Worm (Caenorhabditis elegans) whole organism, early embryonic: ENCODE results near the gene ZK250.2.
"Not testable (repeated sequence)": the region's sequence is repeated elsewhere in the genome, so short reads cannot be mapped to it uniquely, and the experiment has no call there.

Source experiments
- B0310.2 ChIP-seq: sonication (generic microtip); optimal IDR thresholded peaks from 2 replicates; lab custom pipeline; 2016; ENCODE audit warnings: mild to moderate bottlenecking, missing genetic modification characterization, missing compliant biosample characterization
- F13C5.2 ChIP-seq: sonication (generic microtip); optimal IDR thresholded peaks from 2 replicates; lab custom pipeline; 2017; ENCODE audit warnings: mild to moderate bottlenecking, missing genetic modification characterization, inconsistent platforms, missing compliant biosample characterization
- aly-1 ChIP-seq: sonication (generic microtip); optimal IDR thresholded peaks from 2 replicates; lab custom pipeline; 2016; ENCODE audit warnings: missing genetic modification characterization, missing compliant biosample characterization
- ama-1 ChIP-seq: fragments of 150-350 bp; optimal IDR thresholded peaks from 2 replicates; lab custom pipeline; 2014
- ceh-13 ChIP-seq: fragments of 200-800 bp; sonication (Bioruptor generic); optimal IDR thresholded peaks from 2 replicates; lab custom pipeline; 2018; ENCODE audit warnings: mild to moderate bottlenecking, missing genetic modification characterization, missing compliant biosample characterization
- ceh-36 ChIP-seq: sonication (generic microtip); optimal IDR thresholded peaks from 2 replicates; lab custom pipeline; 2016; ENCODE audit warnings: missing genetic modification characterization, inconsistent platforms, missing compliant biosample characterization
- ets-7 ChIP-seq: sonication (generic microtip); optimal IDR thresholded peaks from 2 replicates; lab custom pipeline; 2016; ENCODE audit warnings: missing genotype, missing genetic modification characterization, missing compliant biosample characterization
- flt-1 ChIP-seq: fragments of 200-800 bp; sonication (Bioruptor generic); IDR thresholded peaks from 2 replicates; pipeline ENCODE4 v1.3.6; 2022; ENCODE audit warnings: missing genetic modification characterization, missing compliant biosample characterization
- hmbx-1 ChIP-seq: sonication (generic microtip); optimal IDR thresholded peaks from 2 replicates; lab custom pipeline; 2016; ENCODE audit warnings: mild to moderate bottlenecking, missing genetic modification characterization, missing compliant biosample characterization
- hmg-4 ChIP-seq: fragments of 200-800 bp; sonication (Bioruptor generic); optimal IDR thresholded peaks from 2 replicates; lab custom pipeline; 2018; ENCODE audit warnings: mild to moderate bottlenecking, missing genetic modification characterization, missing compliant biosample characterization
- hnd-1 ChIP-seq: sonication (generic microtip); optimal IDR thresholded peaks from 2 replicates; lab custom pipeline; 2016; ENCODE audit warnings: missing genetic modification characterization, missing compliant biosample characterization
- pes-1 ChIP-seq: fragments of 200-800 bp; sonication (Bioruptor generic); IDR thresholded peaks from 2 replicates; pipeline ENCODE4 v1.3.6; 2022; ENCODE audit warnings: missing genetic modification reagents, missing genetic modification characterization, missing compliant biosample characterization
- scrt-1 ChIP-seq: fragments of 200-800 bp; sonication (Bioruptor generic); IDR thresholded peaks from 2 replicates; pipeline ENCODE4 v1.3.6; 2022; ENCODE audit warnings: missing genetic modification characterization, missing compliant biosample characterization
- sea-1 ChIP-seq: fragments of 200-800 bp; sonication (Bioruptor generic); conservative IDR thresholded peaks from 2 replicates; pipeline ENCODE4 v1.3.6; 2022; ENCODE audit warnings: missing genetic modification characterization, missing compliant biosample characterization
- tbx-11 ChIP-seq: fragments of 200-800 bp; sonication (Bioruptor generic); IDR thresholded peaks from 2 replicates; pipeline ENCODE4 v1.3.6; 2022; ENCODE audit warnings: missing genetic modification characterization, missing compliant biosample characterization
- tbx-37 ChIP-seq: fragments of 200-800 bp; sonication (Bioruptor generic); conservative IDR thresholded peaks from 2 replicates; pipeline ENCODE4 v1.3.6; 2022; ENCODE audit warnings: missing genetic modification reagents, missing genetic modification characterization, missing compliant biosample characterization
- tra-4 ChIP-seq: sonication (generic microtip); optimal IDR thresholded peaks from 2 replicates; lab custom pipeline; 2017; ENCODE audit warnings: missing genetic modification characterization, missing compliant biosample characterization

ZK250.2 gene

ce11 chrII:1986979-1987378, 38.5 kb downstream of the ZK250.2 start, which contains the start of gene Y16E11A.4:
Gene Y16E11A.4 (plus strand): TSS chrII:1987279.
- TF ChIP-seq ceh-36 (tag; lab: Kevin White, UChicago) (no peak), tbx-37 (GFP tag; lab: Robert Waterston, UW) (no peak), aly-1 (tag; lab: Kevin White, UChicago) (no peak), tbx-11 (GFP tag; lab: Robert Waterston, UW) (no peak), hmbx-1 (tag; lab: Kevin White, UChicago) (no peak), F13C5.2 (no peak), sea-1 (no peak), ets-7 (tag; lab: Kevin White, UChicago) (no peak), flt-1 (GFP tag; lab: Robert Waterston, UW) (no peak), tra-4 (tag; lab: Kevin White, UChicago) (no peak), hmg-4 (GFP tag; lab: Kevin White, UChicago) (no peak), hnd-1 (tag; lab: Kevin White, UChicago) (no peak), ceh-13 (no peak), pes-1 (no peak)

ce11 chrII:1989010-1989409, 40.5 kb downstream of the ZK250.2 start, which contains the start of gene math-44:
Gene math-44 (plus strand): TSS chrII:1989310.
- no peak for TF ChIP-seq ceh-36 (tag; lab: Kevin White, UChicago)
- TF ChIP-seq scrt-1: no peak
- no peak for TF ChIP-seq pes-1
- TF ChIP-seq aly-1 (tag; lab: Kevin White, UChicago): no peak
- no peak for TF ChIP-seq ets-7 (tag; lab: Kevin White, UChicago)
- no peak for TF ChIP-seq B0310.2 (tag; lab: Kevin White, UChicago)
- TF ChIP-seq tbx-11 (GFP tag; lab: Robert Waterston, UW): no peak
- TF ChIP-seq tbx-37 (GFP tag; lab: Robert Waterston, UW): no peak
- no peak for TF ChIP-seq hnd-1 (tag; lab: Kevin White, UChicago)
- no peak for TF ChIP-seq ama-1 (lab: Kevin White, UChicago)
- no peak for TF ChIP-seq sea-1
- TF ChIP-seq F13C5.2: no peak
- no peak for TF ChIP-seq flt-1 (GFP tag; lab: Robert Waterston, UW)
- TF ChIP-seq tra-4 (tag; lab: Kevin White, UChicago): no peak
- TF ChIP-seq ceh-13: no peak
- TF ChIP-seq hmg-4 (GFP tag; lab: Kevin White, UChicago): no peak
- TF ChIP-seq hmbx-1 (tag; lab: Kevin White, UChicago): no peak

ce11 chrII:1993738-1994137, 45.2 kb downstream of the ZK250.2 start, which contains the start of gene math-21:
Gene math-21 (plus strand): TSS chrII:1994038.
- no peak for TF ChIP-seq hnd-1 (tag; lab: Kevin White, UChicago)
- no peak for TF ChIP-seq ets-7 (tag; lab: Kevin White, UChicago)
- TF ChIP-seq F13C5.2: no peak
- no peak for TF ChIP-seq flt-1 (GFP tag; lab: Robert Waterston, UW)
- no peak for TF ChIP-seq hmbx-1 (tag; lab: Kevin White, UChicago)
- no peak for TF ChIP-seq hmg-4 (GFP tag; lab: Kevin White, UChicago)

- no peak for TF ChIP-seq B0310.2 (tag; lab: Kevin White, UChicago)
- no peak for TF ChIP-seq tbx-11 (GFP tag; lab: Robert Waterston, UW)
- no peak for TF ChIP-seq F13C5.2
- no peak for TF ChIP-seq pes-1
- TF ChIP-seq ceh-13: no peak
- no peak for TF ChIP-seq scrt-1
- no peak for TF ChIP-seq aly-1 (tag; lab: Kevin White, UChicago)
- TF ChIP-seq ceh-36 (tag; lab: Kevin White, UChicago): no peak
- TF ChIP-seq ets-7 (tag; lab: Kevin White, UChicago): no peak
- no peak for TF ChIP-seq tra-4 (tag; lab: Kevin White, UChicago)
- TF ChIP-seq tbx-37 (GFP tag; lab: Robert Waterston, UW): no peak
- no peak for TF ChIP-seq hmg-4 (GFP tag; lab: Kevin White, UChicago)
- no peak for TF ChIP-seq sea-1
- no peak for TF ChIP-seq flt-1 (GFP tag; lab: Robert Waterston, UW)
- TF ChIP-seq hmbx-1 (tag; lab: Kevin White, UChicago): no peak
- TF ChIP-seq ama-1 (lab: Kevin White, UChicago): no peak
- no peak for TF ChIP-seq hnd-1 (tag; lab: Kevin White, UChicago)
Measured at ce11 chrII:1995744-1996143, 47.3 kb downstream of the ZK250.2 start.

- no peak for TF ChIP-seq ets-7 (tag; lab: Kevin White, UChicago)
- TF ChIP-seq hnd-1 (tag; lab: Kevin White, UChicago): no peak
- TF ChIP-seq flt-1 (GFP tag; lab: Robert Waterston, UW): no peak
Measured at ce11 chrII:1996237-1996636, 47.7 kb downstream of the ZK250.2 start, which contains the start of gene math-20. Gene math-20 (plus strand): TSS chrII:1996537.

- not testable (repeated sequence) for TF ChIP-seq ceh-13; flt-1 (GFP tag; lab: Robert Waterston, UW); hnd-1 (tag; lab: Kevin White, UChicago)
Measured at ce11 chrII:1998561-1998960, 50.1 kb downstream of the ZK250.2 start, which contains the start of gene math-19. Gene math-19 (plus strand): TSS chrII:1998861.
